Fruit fly (Drosophila melanogaster) whole organism, embryonic: ENCODE data around the gene mus302.

Source experiments
- B-H1 ChIP-seq: fragments of 200-800 bp; sonication (Bioruptor generic); IDR thresholded peaks from 3 replicates; pipeline ENCODE4 v1.3.6; 2022; ENCODE audit warnings: missing biosample characterization, missing genetic modification characterization
- Bgb ChIP-seq: fragments of 200-800 bp; sonication (Bioruptor generic); IDR thresholded peaks from 2 replicates; pipeline ENCODE4 v1.3.6; 2022; ENCODE audit warnings: missing biosample characterization, missing genetic modification characterization; ENCODE audit not compliant: partially characterized antibody
- C15 ChIP-seq: fragments of 200-800 bp; sonication (Bioruptor generic); IDR thresholded peaks from 3 replicates; pipeline ENCODE4 v1.3.6; 2022; ENCODE audit warnings: missing biosample characterization, missing genetic modification characterization
- CG10366 ChIP-seq: fragments of 200-800 bp; sonication (Bioruptor generic); IDR thresholded peaks from 2 replicates; pipeline ENCODE4 v1.3.6; 2022; ENCODE audit warnings: missing biosample characterization, missing genetic modification characterization
- CG10979 ChIP-seq: fragments of 200-800 bp; sonication (Bioruptor generic); optimal IDR thresholded peaks from 2 replicates; lab custom pipeline; 2018; ENCODE audit warnings: missing biosample characterization, mild to moderate bottlenecking, missing genetic modification characterization, moderate library complexity
- CG11695 ChIP-seq: fragments of 200-800 bp; sonication (Bioruptor generic); IDR thresholded peaks from 3 replicates; pipeline ENCODE4 v1.3.6; 2022; ENCODE audit warnings: missing biosample characterization, missing genetic modification characterization
- CG12299 ChIP-seq: fragments of 200-800 bp; sonication (Bioruptor generic); optimal IDR thresholded peaks from 2 replicates; lab custom pipeline; 2018; ENCODE audit warnings: missing biosample characterization, mild to moderate bottlenecking, missing genetic modification characterization
- CG12391 ChIP-seq: fragments of 200-800 bp; sonication (Bioruptor generic); optimal IDR thresholded peaks from 3 replicates; lab custom pipeline; 2018; ENCODE audit warnings: missing biosample characterization, mild to moderate bottlenecking, missing genetic modification characterization, moderate library complexity
- CG13424 ChIP-seq: fragments of 200-800 bp; sonication (Bioruptor generic); optimal IDR thresholded peaks from 2 replicates; lab custom pipeline; 2019; ENCODE audit warnings: missing biosample characterization, mild to moderate bottlenecking, missing genetic modification characterization, moderate library complexity
- CG1529 ChIP-seq: fragments of 200-800 bp; sonication (Bioruptor generic); optimal IDR thresholded peaks from 3 replicates; lab custom pipeline; 2018; ENCODE audit warnings: missing biosample characterization, missing genetic modification characterization
- CG1602 ChIP-seq: fragments of 200-800 bp; sonication (Bioruptor generic); optimal IDR thresholded peaks from 3 replicates; lab custom pipeline; 2016; ENCODE audit warnings: missing biosample characterization, missing genetic modification characterization
- CG17568 ChIP-seq: fragments of 200-800 bp; sonication (Bioruptor generic); optimal IDR thresholded peaks from 2 replicates; lab custom pipeline; 2018; ENCODE audit warnings: missing biosample characterization, mild to moderate bottlenecking, missing genetic modification characterization, moderate library complexity
- CG18262 ChIP-seq: fragments of 200-800 bp; optimal IDR thresholded peaks from 3 replicates; lab custom pipeline; 2019; ENCODE audit warnings: missing biosample characterization, mild to moderate bottlenecking, missing genetic modification characterization, moderate library complexity
- CG2116 ChIP-seq: fragments of 200-800 bp; sonication (Bioruptor generic); optimal IDR thresholded peaks from 3 replicates; lab custom pipeline; 2018; ENCODE audit warnings: missing biosample characterization, mild to moderate bottlenecking, missing genetic modification characterization
- CG31441 ChIP-seq: fragments of 200-800 bp; sonication (Bioruptor generic); IDR thresholded peaks from 2 replicates; pipeline ENCODE4 v1.3.6; 2022; ENCODE audit warnings: missing biosample characterization, missing genetic modification characterization
- CG3163 ChIP-seq: fragments of 200-800 bp; sonication (Bioruptor generic); optimal IDR thresholded peaks from 3 replicates; lab custom pipeline; 2016; ENCODE audit warnings: missing biosample characterization, missing genetic modification characterization
- CG32532 ChIP-seq: fragments of 200-800 bp; sonication (Bioruptor generic); IDR thresholded peaks from 2 replicates; pipeline ENCODE4 v1.3.6; 2022; ENCODE audit warnings: missing biosample characterization, missing genetic modification characterization
- CG6854 ChIP-seq: fragments of 200-800 bp; sonication (Bioruptor generic); optimal IDR thresholded peaks from 3 replicates; lab custom pipeline; 2017; ENCODE audit warnings: missing biosample characterization, mild to moderate bottlenecking, missing genetic modification characterization
- CG8388 ChIP-seq: fragments of 200-800 bp; sonication (Bioruptor generic); optimal IDR thresholded peaks from 2 replicates; lab custom pipeline; 2019; ENCODE audit warnings: missing biosample characterization, mild to moderate bottlenecking, missing genetic modification characterization, moderate library complexity
- CHES-1-like ChIP-seq: fragments of 200-800 bp; sonication (Bioruptor generic); optimal IDR thresholded peaks from 2 replicates; lab custom pipeline; 2016; ENCODE audit warnings: missing biosample characterization, missing genetic modification characterization
- CrebB ChIP-seq: fragments of 200-800 bp; sonication (Bioruptor generic); optimal IDR thresholded peaks from 3 replicates; lab custom pipeline; 2018; ENCODE audit warnings: missing biosample characterization, mild to moderate bottlenecking, missing genetic modification characterization
- D ChIP-seq, 2 experiments: fragments of 200-800 bp in 1 of 2; fragments of >200 bp in 1 of 2; sonication (Bioruptor generic) in 1 of 2; optimal IDR thresholded peaks; 2 replicates in 1 of 2; 3 replicates in 1 of 2; lab custom pipeline; 2017; ENCODE audit warnings: mild to moderate bottlenecking in 1 of 2, missing biosample characterization in 1 of 2, missing genetic modification characterization in 1 of 2, missing genetic modification reagents in 1 of 2
- Fer2 ChIP-seq: fragments of 200-800 bp; sonication (Bioruptor generic); optimal IDR thresholded peaks from 2 replicates; lab custom pipeline; 2018; ENCODE audit warnings: missing biosample characterization, mild to moderate bottlenecking, missing genetic modification characterization, moderate library complexity
- Lim3 ChIP-seq: fragments of 200-800 bp; sonication (Bioruptor generic); IDR thresholded peaks from 2 replicates; pipeline ENCODE4 v1.3.6; 2022; ENCODE audit warnings: missing biosample characterization, missing genetic modification characterization
- Nf-YC ChIP-seq: fragments of 200-800 bp; optimal IDR thresholded peaks from 3 replicates; lab custom pipeline; 2019; ENCODE audit warnings: missing biosample characterization, mild to moderate bottlenecking, missing genetic modification characterization, moderate library complexity
- Ptx1 ChIP-seq: fragments of 200-800 bp; sonication (Bioruptor generic); IDR thresholded peaks from 2 replicates; pipeline ENCODE4 v1.3.6; 2022; ENCODE audit warnings: missing biosample characterization, missing genetic modification characterization
- btn ChIP-seq: fragments of 200-800 bp; sonication (Bioruptor generic); optimal IDR thresholded peaks from 2 replicates; lab custom pipeline; 2016; ENCODE audit warnings: missing biosample characterization, missing genetic modification characterization
- chm ChIP-seq: fragments of 200-800 bp; sonication (Bioruptor generic); IDR thresholded peaks from 2 replicates; pipeline ENCODE4 v1.3.6; 2022; ENCODE audit warnings: missing biosample characterization, missing genetic modification characterization
- ci ChIP-seq: fragments of 200-800 bp; sonication (Bioruptor generic); IDR thresholded peaks from 3 replicates; pipeline ENCODE4 v1.3.6; 2022; ENCODE audit warnings: missing biosample characterization, missing genetic modification characterization
- exex ChIP-seq: fragments of 200-800 bp; sonication (Bioruptor generic); optimal IDR thresholded peaks from 4 replicates; lab custom pipeline; 2018; ENCODE audit warnings: missing biosample characterization, mild to moderate bottlenecking, missing genetic modification characterization, moderate library complexity
- gfzf ChIP-seq: fragments of 200-800 bp; sonication (Bioruptor generic); optimal IDR thresholded peaks from 2 replicates; lab custom pipeline; 2016; ENCODE audit warnings: missing biosample characterization, mild to moderate bottlenecking, missing genetic modification characterization, moderate library complexity
- h ChIP-seq: fragments of >200 bp; optimal IDR thresholded peaks from 2 replicates; lab custom pipeline; 2017
- hkb ChIP-seq, 2 experiments: fragments of 200-800 bp in 1 of 2; fragments of >200 bp in 1 of 2; sonication (Bioruptor generic) in 1 of 2; IDR thresholded peaks in 1 of 2; optimal IDR thresholded peaks in 1 of 2; 2 replicates each; pipeline versions ENCODE4 v1.3.6 to Lab custom; 2017 to 2022; ENCODE audit warnings: missing biosample characterization in 1 of 2, missing genetic modification characterization in 1 of 2
- jing ChIP-seq: fragments of 200-800 bp; sonication (Bioruptor generic); optimal IDR thresholded peaks from 2 replicates; lab custom pipeline; 2018; ENCODE audit warnings: missing biosample characterization, mild to moderate bottlenecking, missing genetic modification characterization
- lilli ChIP-seq: fragments of 200-800 bp; sonication (Bioruptor generic); optimal IDR thresholded peaks from 3 replicates; lab custom pipeline; 2016; ENCODE audit warnings: missing biosample characterization, missing genetic modification characterization
- oc ChIP-seq: fragments of 200-800 bp; sonication (Bioruptor generic); optimal IDR thresholded peaks from 2 replicates; lab custom pipeline; 2018; ENCODE audit warnings: missing biosample characterization, mild to moderate bottlenecking, missing genetic modification characterization, moderate library complexity
- odd ChIP-seq: fragments of 200-800 bp; sonication (Bioruptor generic); optimal IDR thresholded peaks from 2 replicates; lab custom pipeline; 2017; ENCODE audit warnings: missing biosample characterization, mild to moderate bottlenecking, missing genetic modification characterization
- repo ChIP-seq: fragments of 200-800 bp; sonication (Bioruptor generic); optimal IDR thresholded peaks from 2 replicates; lab custom pipeline; 2016; ENCODE audit warnings: missing biosample characterization, missing genetic modification characterization
- row ChIP-seq: fragments of 200-800 bp; sonication (Bioruptor generic); IDR thresholded peaks from 3 replicates; pipeline ENCODE4 v1.3.6; 2022; ENCODE audit warnings: missing biosample characterization, missing genetic modification characterization
- sd ChIP-seq: fragments of 200-800 bp; sonication (Bioruptor generic); optimal IDR thresholded peaks from 3 replicates; lab custom pipeline; 2018; ENCODE audit warnings: missing biosample characterization, mild to moderate bottlenecking, missing genetic modification characterization, moderate library complexity
- sens ChIP-seq: fragments of 200-800 bp; sonication (Bioruptor generic); peaks from one replicate; lab custom pipeline; 2016; ENCODE audit warnings: missing biosample characterization, missing genetic modification characterization
- so ChIP-seq: fragments of 200-800 bp; sonication (Bioruptor generic); IDR thresholded peaks from 3 replicates; pipeline ENCODE4 v1.3.6; 2022; ENCODE audit warnings: missing biosample characterization, missing genetic modification characterization
- sug ChIP-seq: fragments of 200-800 bp; optimal IDR thresholded peaks from 2 replicates; lab custom pipeline; 2019; ENCODE audit warnings: missing biosample characterization, mild to moderate bottlenecking, missing genetic modification characterization, moderate library complexity
- tio ChIP-seq: fragments of 200-800 bp; sonication (Bioruptor generic); optimal IDR thresholded peaks from 2 replicates; lab custom pipeline; 2017; ENCODE audit warnings: missing biosample characterization, missing genetic modification characterization, inconsistent platforms
- tna ChIP-seq: fragments of 200-800 bp; sonication (Bioruptor generic); IDR thresholded peaks from 2 replicates; pipeline ENCODE4 v1.3.6; 2022; ENCODE audit warnings: missing biosample characterization, missing genetic modification characterization; ENCODE audit not compliant: partially characterized antibody
- toy ChIP-seq: fragments of 200-800 bp; sonication (Bioruptor generic); IDR thresholded peaks from 2 replicates; pipeline ENCODE4 v1.3.6; 2022; ENCODE audit warnings: missing biosample characterization, missing genetic modification characterization
- tx ChIP-seq: fragments of 200-800 bp; sonication (Bioruptor generic); optimal IDR thresholded peaks from 2 replicates; lab custom pipeline; 2016; ENCODE audit warnings: missing biosample characterization, missing genetic modification characterization
- z ChIP-seq: fragments of 200-800 bp; sonication (Bioruptor generic); IDR thresholded peaks from 3 replicates; pipeline ENCODE4 v1.3.6; 2022; ENCODE audit warnings: missing biosample characterization, missing genetic modification characterization
- zen2 ChIP-seq: fragments of 200-800 bp; sonication (Bioruptor generic); IDR thresholded peaks from 3 replicates; pipeline ENCODE4 v1.3.6; 2022; ENCODE audit warnings: missing biosample characterization, missing genetic modification characterization; ENCODE audit not compliant: partially characterized antibody
- zfh1 ChIP-seq: fragments of 200-800 bp; sonication (Bioruptor generic); IDR thresholded peaks from 3 replicates; pipeline ENCODE4 v1.3.6; 2022; ENCODE audit warnings: missing biosample characterization, missing genetic modification characterization

Gene mus302

dm6 chr3L:16782218-16782763, 2.8 kb upstream of the mus302 start (continued):
- peak; percentile 85 for TF ChIP-seq CG10979 (tag; lab: Kevin White, UChicago)
- peak; percentile 36 for TF ChIP-seq CrebB (tag; lab: Kevin White, UChicago)
- TF ChIP-seq CG1529 (GFP tag; lab: Kevin White, UChicago), result peak; percentile 74
- peak; percentile 50 for TF ChIP-seq tx (GFP tag; lab: Kevin White, UChicago)
- TF ChIP-seq CHES-1-like, result no peak
- TF ChIP-seq CG12391 (tag; lab: Kevin White, UChicago), result peak; percentile 75
- no peak for TF ChIP-seq CG18262 (tag; lab: Kevin White, UChicago)
- TF ChIP-seq Lim3 (GFP tag; lab: Robert Waterston, UW), result 0 out of 2 replicates have a peak, but pooled peaks have one; percentile 16
- TF ChIP-seq oc (tag; lab: Kevin White, UChicago), result no peak
- no peak for TF ChIP-seq z
- TF ChIP-seq C15, result no peak
- TF ChIP-seq hkb (optimal IDR thresholded peaks at IDR 0.05; lab: Kevin White, UChicago), result no peak
- peak; percentile 86 for TF ChIP-seq hkb (GFP tag; IDR thresholded peaks at IDR 0.05; lab: Robert Waterston, UW)
- 0 out of 3 replicates have a peak, but pooled peaks have one; percentile 28 for TF ChIP-seq so (GFP tag; lab: Robert Waterston, UW)
- no peak for TF ChIP-seq zen2 (GFP tag; lab: Robert Waterston, UW)
- TF ChIP-seq CG2116, result peak; percentile 40
- TF ChIP-seq D (optimal IDR thresholded peaks at IDR 0.05; lab: Kevin White, UChicago), result no peak
- peak; percentile 82 for TF ChIP-seq D (GFP tag; optimal IDR thresholded peaks at IDR 0.05; lab: Kevin White, UChicago)
- no peak for TF ChIP-seq Bgb (GFP tag; lab: Robert Waterston, UW)
- peak; percentile 78 for TF ChIP-seq chm (GFP tag; lab: Robert Waterston, UW)
- no peak for TF ChIP-seq exex (tag; lab: Kevin White, UChicago)
- no peak for TF ChIP-seq repo (GFP tag; lab: Kevin White, UChicago)
- TF ChIP-seq lilli (GFP tag; lab: Kevin White, UChicago), result peak; percentile 76
- no peak for TF ChIP-seq sd
- no peak for TF ChIP-seq sug (tag; lab: Kevin White, UChicago)
- TF ChIP-seq toy, result no peak
- TF ChIP-seq CG1602 (GFP tag; lab: Kevin White, UChicago), result peak; percentile 55
- peak; percentile 87 for TF ChIP-seq ci (GFP tag; lab: Robert Waterston, UW)
- no peak for TF ChIP-seq h
- no peak for TF ChIP-seq odd
- no peak for TF ChIP-seq tio (GFP tag; lab: Kevin White, UChicago)
- TF ChIP-seq Fer2, result no peak
- peak; percentile 77; the same call in 2 of the 3 replicates for TF ChIP-seq zfh1 (GFP tag; lab: Robert Waterston, UW)
- peak; percentile 98 for TF ChIP-seq sens
- TF ChIP-seq CG17568, result no peak
- TF ChIP-seq CG12299, result peak; percentile 68
- no peak; the same call in 1 of the 2 replicates for TF ChIP-seq CG31441 (GFP tag; lab: Robert Waterston, UW)
- peak; percentile 65 for TF ChIP-seq CG13424
- TF ChIP-seq CG11695 (GFP tag; lab: Robert Waterston, UW), result peak; percentile 85
- TF ChIP-seq Nf-YC, result no peak
- TF ChIP-seq CG3163 (GFP tag; lab: Kevin White, UChicago), result no peak
- TF ChIP-seq tna (GFP tag; lab: Robert Waterston, UW), result no peak
- TF ChIP-seq B-H1 (GFP tag; lab: Robert Waterston, UW), result no peak; the same call in 2 of the 3 replicates
- peak; percentile 17 for TF ChIP-seq CG6854 (GFP tag; lab: Kevin White, UChicago)
- peak; percentile 51 for TF ChIP-seq jing (GFP tag; lab: Kevin White, UChicago)
- peak; percentile 74 for TF ChIP-seq CG10366
- peak; percentile 82 for TF ChIP-seq row (GFP tag; lab: Robert Waterston, UW)
- TF ChIP-seq Ptx1 (GFP tag; lab: Robert Waterston, UW), result peak; percentile 80
- TF ChIP-seq CG8388, result peak; percentile 72
- TF ChIP-seq CG32532 (GFP tag; lab: Robert Waterston, UW), result peak; percentile 64; the same call in 1 of the 2 replicates
- TF ChIP-seq btn (GFP tag; lab: Kevin White, UChicago), result peak; percentile 52
- no peak for TF ChIP-seq gfzf (GFP tag; lab: Kevin White, UChicago)
